Fruit fly (Drosophila melanogaster) whole organism, embryonic: ENCODE measurements around the gene RapGAP1.
A peak's percentile ranks its signal among the peaks of the same experiment; 100 is the strongest.

ENCODE experiments used
- Awh ChIP-seq: fragments of 200-800 bp; sonication (Bioruptor generic); IDR thresholded peaks from 2 replicates; pipeline ENCODE4, ENCODE4 v1.3.6; 2022; ENCODE audit warnings: missing biosample characterization, missing genetic modification characterization
- CG10274 ChIP-seq: fragments of 200-800 bp; sonication (Bioruptor generic); optimal IDR thresholded peaks from 3 replicates; lab custom pipeline; 2017; ENCODE audit warnings: missing biosample characterization, mild to moderate bottlenecking, missing genetic modification characterization
- CG11560 ChIP-seq: fragments of 200-800 bp; sonication (Bioruptor generic); IDR thresholded peaks from 3 replicates; pipeline ENCODE4 v1.3.6; 2022; ENCODE audit warnings: missing biosample characterization, missing genetic modification characterization
- CG11696 ChIP-seq: fragments of 200-800 bp; sonication (Bioruptor generic); IDR thresholded peaks from 2 replicates; pipeline ENCODE4 v1.3.6; 2022; ENCODE audit warnings: missing biosample characterization, missing genetic modification characterization
- CG12155 ChIP-seq: fragments of 200-800 bp; sonication (Bioruptor generic); optimal IDR thresholded peaks from 3 replicates; lab custom pipeline; 2016; ENCODE audit warnings: missing biosample characterization, missing genetic modification characterization
- CG12391 ChIP-seq: fragments of 200-800 bp; sonication (Bioruptor generic); optimal IDR thresholded peaks from 3 replicates; lab custom pipeline; 2018; ENCODE audit warnings: missing biosample characterization, mild to moderate bottlenecking, missing genetic modification characterization, moderate library complexity
- CG13123 ChIP-seq: fragments of 200-800 bp; sonication (Bioruptor generic); optimal IDR thresholded peaks from 2 replicates; lab custom pipeline; 2016; ENCODE audit warnings: missing biosample characterization, missing genetic modification characterization
- CG14014 ChIP-seq: fragments of 200-800 bp; sonication (Bioruptor generic); IDR thresholded peaks from 2 replicates; pipeline ENCODE4 v1.3.6; 2022; ENCODE audit warnings: missing biosample characterization, missing genetic modification characterization
- CG15269 ChIP-seq: fragments of 200-800 bp; sonication (Bioruptor generic); optimal IDR thresholded peaks from 2 replicates; lab custom pipeline; 2018; ENCODE audit warnings: missing biosample characterization, mild to moderate bottlenecking, missing genetic modification characterization, moderate library complexity
- CG2116 ChIP-seq: fragments of 200-800 bp; sonication (Bioruptor generic); optimal IDR thresholded peaks from 3 replicates; lab custom pipeline; 2018; ENCODE audit warnings: missing biosample characterization, mild to moderate bottlenecking, missing genetic modification characterization
- CG30403 ChIP-seq: fragments of 200-800 bp; sonication (Bioruptor generic); optimal IDR thresholded peaks from 3 replicates; lab custom pipeline; 2016; ENCODE audit warnings: missing biosample characterization, missing genetic modification characterization
- CG32532 ChIP-seq: fragments of 200-800 bp; sonication (Bioruptor generic); IDR thresholded peaks from 2 replicates; pipeline ENCODE4 v1.3.6; 2022; ENCODE audit warnings: missing biosample characterization, missing genetic modification characterization
- CG3407 ChIP-seq: fragments of 200-800 bp; sonication (Bioruptor generic); optimal IDR thresholded peaks from 2 replicates; lab custom pipeline; 2018; ENCODE audit warnings: missing biosample characterization, mild to moderate bottlenecking, missing genetic modification characterization
- CG4730 ChIP-seq: fragments of 200-800 bp; sonication (Bioruptor generic); IDR thresholded peaks from 2 replicates; pipeline ENCODE4 v1.3.6; 2022; ENCODE audit warnings: missing biosample characterization, missing genetic modification characterization
- CG6854 ChIP-seq: fragments of 200-800 bp; sonication (Bioruptor generic); optimal IDR thresholded peaks from 3 replicates; lab custom pipeline; 2017; ENCODE audit warnings: missing biosample characterization, mild to moderate bottlenecking, missing genetic modification characterization
- CG8359 ChIP-seq: fragments of 200-800 bp; sonication (Bioruptor generic); optimal IDR thresholded peaks from 2 replicates; lab custom pipeline; 2017; ENCODE audit warnings: missing biosample characterization, mild to moderate bottlenecking, missing genetic modification characterization, borderline replicate concordance
- CG8388 ChIP-seq: fragments of 200-800 bp; sonication (Bioruptor generic); optimal IDR thresholded peaks from 2 replicates; lab custom pipeline; 2019; ENCODE audit warnings: missing biosample characterization, mild to moderate bottlenecking, missing genetic modification characterization, moderate library complexity
- D ChIP-seq, 2 experiments: fragments of 200-800 bp in 1 of 2; fragments of >200 bp in 1 of 2; sonication (Bioruptor generic) in 1 of 2; optimal IDR thresholded peaks; 2 replicates in 1 of 2; 3 replicates in 1 of 2; lab custom pipeline; 2017; ENCODE audit warnings: mild to moderate bottlenecking in 1 of 2, missing biosample characterization in 1 of 2, missing genetic modification characterization in 1 of 2, missing genetic modification reagents in 1 of 2
- Dbx ChIP-seq: fragments of 200-800 bp; sonication (Bioruptor generic); IDR thresholded peaks from 3 replicates; pipeline ENCODE4 v1.3.6; 2022; ENCODE audit warnings: missing biosample characterization, missing genetic modification characterization
- E2f1 ChIP-seq: fragments of 200-800 bp; sonication (Bioruptor generic); IDR thresholded peaks from 2 replicates; pipeline ENCODE4 v1.3.6; 2022; ENCODE audit warnings: missing biosample characterization, missing genetic modification characterization
- Gsc ChIP-seq: fragments of 200-800 bp; sonication (Bioruptor generic); IDR thresholded peaks from 2 replicates; pipeline ENCODE4 v1.3.6; 2022; ENCODE audit warnings: missing biosample characterization, missing genetic modification characterization
- HLH54F ChIP-seq: fragments of 200-800 bp; sonication (Bioruptor generic); optimal IDR thresholded peaks from 3 replicates; lab custom pipeline; 2016; ENCODE audit warnings: missing biosample characterization, missing genetic modification characterization
- PHDP ChIP-seq: fragments of 200-800 bp; sonication (Bioruptor generic); optimal IDR thresholded peaks from 3 replicates; lab custom pipeline; 2018; ENCODE audit warnings: missing biosample characterization, mild to moderate bottlenecking, missing genetic modification characterization, moderate library complexity
- Vsx1 ChIP-seq: fragments of 200-800 bp; sonication (Bioruptor generic); optimal IDR thresholded peaks from 2 replicates; lab custom pipeline; 2017; ENCODE audit warnings: missing biosample characterization, mild to moderate bottlenecking, missing genetic modification characterization, missing genetic modification reagents
- Xbp1 ChIP-seq: fragments of 200-800 bp; sonication (Bioruptor generic); optimal IDR thresholded peaks from 3 replicates; lab custom pipeline; 2016; ENCODE audit warnings: missing biosample characterization, mild to moderate bottlenecking, missing genetic modification characterization
- Xrp1 ChIP-seq: fragments of 200-800 bp; sonication (Bioruptor generic); IDR thresholded peaks from 2 replicates; pipeline ENCODE4 v1.3.6; 2022; ENCODE audit warnings: missing biosample characterization, missing genetic modification characterization
- ase ChIP-seq: fragments of 200-800 bp; sonication (Bioruptor generic); IDR thresholded peaks from 3 replicates; pipeline ENCODE4 v1.3.6; 2022; ENCODE audit warnings: missing biosample characterization, missing genetic modification characterization
- bigmax ChIP-seq: fragments of 200-800 bp; sonication (Bioruptor generic); optimal IDR thresholded peaks from 2 replicates; lab custom pipeline; 2018; ENCODE audit warnings: missing biosample characterization, mild to moderate bottlenecking, missing genetic modification characterization
- bowl ChIP-seq: fragments of 200-800 bp; sonication (Bioruptor generic); IDR thresholded peaks from 2 replicates; pipeline ENCODE4 v1.3.6; 2022; ENCODE audit warnings: missing biosample characterization, missing genetic modification characterization
- chif ChIP-seq, 2 experiments: fragments of 200-800 bp; sonication (Bioruptor generic); optimal IDR thresholded peaks; 3 replicates each; lab custom pipeline; 2016; ENCODE audit warnings: missing biosample characterization in 2 of 2, missing genetic modification characterization in 2 of 2
- corto ChIP-seq: fragments of 200-800 bp; sonication (Bioruptor generic); optimal IDR thresholded peaks from 2 replicates; lab custom pipeline; 2016; ENCODE audit warnings: missing biosample characterization, mild to moderate bottlenecking, missing genetic modification characterization, moderate library complexity
- croc ChIP-seq: fragments of 200-800 bp; sonication (Bioruptor generic); conservative IDR thresholded peaks from 3 replicates; pipeline ENCODE4 v1.3.6; 2022; ENCODE audit warnings: missing biosample characterization, missing genetic modification characterization
- dan ChIP-seq: fragments of 200-800 bp; sonication (Bioruptor generic); IDR thresholded peaks from 2 replicates; pipeline ENCODE4 v1.3.6; 2022; ENCODE audit warnings: missing biosample characterization, missing genetic modification characterization
- dmrt99B ChIP-seq: fragments of 200-800 bp; sonication (Bioruptor generic); optimal IDR thresholded peaks from 2 replicates; lab custom pipeline; 2018; ENCODE audit warnings: missing biosample characterization, mild to moderate bottlenecking, missing genetic modification characterization, moderate library complexity
- emc ChIP-seq: fragments of 200-800 bp; sonication (Bioruptor generic); optimal IDR thresholded peaks from 2 replicates; lab custom pipeline; 2016; ENCODE audit warnings: missing biosample characterization, missing genetic modification characterization
- gcm ChIP-seq: fragments of 200-800 bp; sonication (Bioruptor generic); optimal IDR thresholded peaks from 2 replicates; lab custom pipeline; 2019; ENCODE audit warnings: missing biosample characterization, mild to moderate bottlenecking, missing genetic modification characterization, moderate library complexity
- grau ChIP-seq: fragments of 200-800 bp; optimal IDR thresholded peaks from 3 replicates; lab custom pipeline; 2019; ENCODE audit warnings: missing biosample characterization, mild to moderate bottlenecking, missing genetic modification characterization, moderate library complexity
- gsb ChIP-seq: fragments of 200-800 bp; sonication (Bioruptor generic); IDR thresholded peaks from 2 replicates; pipeline ENCODE4 v1.3.6; 2022; ENCODE audit warnings: missing biosample characterization, missing genetic modification characterization
- kah ChIP-seq: fragments of 200-800 bp; sonication (Bioruptor generic); optimal IDR thresholded peaks from 2 replicates; lab custom pipeline; 2018; ENCODE audit warnings: missing biosample characterization, mild to moderate bottlenecking, missing genetic modification characterization
- lmd ChIP-seq: fragments of 200-800 bp; sonication (Bioruptor generic); IDR thresholded peaks from 2 replicates; pipeline ENCODE4 v1.3.6; 2022; ENCODE audit warnings: missing biosample characterization, missing genetic modification characterization
- nerfin-2 ChIP-seq: fragments of 200-800 bp; sonication (Bioruptor generic); IDR thresholded peaks from 2 replicates; pipeline ENCODE4 v1.3.6; 2022; ENCODE audit warnings: missing biosample characterization, missing genetic modification characterization; ENCODE audit not compliant: partially characterized antibody
- nmo ChIP-seq: fragments of 200-800 bp; sonication (Bioruptor generic); optimal IDR thresholded peaks from 2 replicates; lab custom pipeline; 2018; ENCODE audit warnings: missing biosample characterization, mild to moderate bottlenecking, missing genetic modification characterization, moderate library complexity
- org-1 ChIP-seq: fragments of 200-800 bp; sonication (Bioruptor generic); optimal IDR thresholded peaks from 2 replicates; lab custom pipeline; 2017; ENCODE audit warnings: missing biosample characterization, missing genetic modification characterization
- pfk ChIP-seq: fragments of 200-800 bp; sonication (Bioruptor generic); optimal IDR thresholded peaks from 2 replicates; lab custom pipeline; 2018; ENCODE audit warnings: missing biosample characterization, mild to moderate bottlenecking, missing genetic modification characterization, moderate library complexity
- repo ChIP-seq: fragments of 200-800 bp; sonication (Bioruptor generic); optimal IDR thresholded peaks from 2 replicates; lab custom pipeline; 2016; ENCODE audit warnings: missing biosample characterization, missing genetic modification characterization
- slbo ChIP-seq: fragments of 200-800 bp; sonication (Bioruptor generic); IDR thresholded peaks from 2 replicates; pipeline ENCODE4 v1.3.6; 2022; ENCODE audit warnings: missing biosample characterization, missing genetic modification characterization
- so ChIP-seq: fragments of 200-800 bp; sonication (Bioruptor generic); IDR thresholded peaks from 3 replicates; pipeline ENCODE4 v1.3.6; 2022; ENCODE audit warnings: missing biosample characterization, missing genetic modification characterization
- tio ChIP-seq: fragments of 200-800 bp; sonication (Bioruptor generic); optimal IDR thresholded peaks from 2 replicates; lab custom pipeline; 2017; ENCODE audit warnings: missing biosample characterization, missing genetic modification characterization, inconsistent platforms
- vfl ChIP-seq: fragments of 200-800 bp; sonication (Bioruptor generic); optimal IDR thresholded peaks from 2 replicates; lab custom pipeline; 2016; ENCODE audit warnings: missing biosample characterization, missing genetic modification characterization
- zen ChIP-seq: fragments of 200-800 bp; sonication (Bioruptor generic); optimal IDR thresholded peaks from 3 replicates; lab custom pipeline; 2018; ENCODE audit warnings: missing biosample characterization, mild to moderate bottlenecking, missing genetic modification characterization, moderate library complexity
- zen2 ChIP-seq: fragments of 200-800 bp; sonication (Bioruptor generic); IDR thresholded peaks from 3 replicates; pipeline ENCODE4 v1.3.6; 2022; ENCODE audit warnings: missing biosample characterization, missing genetic modification characterization; ENCODE audit not compliant: partially characterized antibody

Gene RapGAP1

DNA sequence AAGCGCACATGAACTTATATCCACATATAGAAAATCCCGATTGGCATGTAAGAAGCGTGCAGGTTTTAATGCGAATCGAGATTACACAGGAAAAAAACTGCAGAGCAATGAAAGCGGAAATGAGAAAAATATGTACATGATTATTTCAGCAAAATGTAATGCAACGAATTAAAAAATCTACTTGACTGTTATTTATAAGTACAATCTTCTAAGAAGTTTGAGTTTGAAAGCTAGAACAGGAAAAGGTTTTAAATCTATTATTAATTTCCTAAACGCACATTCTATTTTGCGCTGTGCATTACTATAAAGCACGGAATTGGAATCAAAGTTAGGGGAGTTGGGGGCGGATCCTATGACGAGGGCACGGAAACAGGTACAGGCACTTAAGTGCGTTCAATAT lies 23.1 kb upstream of the RapGAP1 start (continued):
- TF ChIP-seq CG15269 (tag; lab: Kevin White, UChicago) (peak; percentile 32), emc (GFP tag; lab: Kevin White, UChicago) (no peak), croc (GFP tag; lab: Robert Waterston, UW) (no peak), CG32532 (GFP tag; lab: Robert Waterston, UW) (peak; percentile 63; the same call in 1 of the 2 replicates), CG6854 (GFP tag; lab: Kevin White, UChicago) (no peak), chif (GFP tag; optimal IDR thresholded peaks at IDR 0.05; lab: Kevin White, UChicago) (peak; percentile 4 to 20), CG12391 (tag; lab: Kevin White, UChicago) (peak; percentile 24), dmrt99B (peak; percentile 23), bigmax (GFP tag; lab: Kevin White, UChicago) (no peak), CG2116 (no peak), dan (GFP tag; lab: Robert Waterston, UW) (no peak), corto (no peak), bowl (GFP tag; lab: Robert Waterston, UW) (no peak), CG4730 (no peak), Awh (GFP tag; lab: Robert Waterston, UW) (no peak), CG8359 (GFP tag; lab: Kevin White, UChicago) (no peak), CG8388 (no peak), ase (GFP tag; lab: Robert Waterston, UW) (no peak), gcm (GFP tag; lab: Kevin White, UChicago) (no peak), pfk (GFP tag; lab: Kevin White, UChicago) (no peak), vfl (GFP tag; lab: Kevin White, UChicago) (no peak), CG11696 (GFP tag; lab: Robert Waterston, UW) (no peak), D (optimal IDR thresholded peaks at IDR 0.05; lab: Kevin White, UChicago) (no peak), D (GFP tag; optimal IDR thresholded peaks at IDR 0.05; lab: Kevin White, UChicago) (no peak), CG13123 (GFP tag; lab: Kevin White, UChicago) (no peak), slbo (GFP tag; lab: Robert Waterston, UW) (peak; percentile 59), kah (GFP tag; lab: Kevin White, UChicago) (no peak), zen (tag; lab: Kevin White, UChicago) (no peak), CG3407 (GFP tag; lab: Kevin White, UChicago) (no peak), Gsc (no peak), CG30403 (GFP tag; lab: Kevin White, UChicago) (peak; percentile 22), CG11560 (tag; lab: Robert Waterston, UW) (no peak), E2f1 (0 out of 2 replicates have a peak, but pooled peaks have one; percentile 18), zen2 (GFP tag; lab: Robert Waterston, UW) (no peak), Xbp1 (GFP tag; lab: Kevin White, UChicago) (no peak), CG12155 (GFP tag; lab: Kevin White, UChicago) (peak; percentile 5), HLH54F (GFP tag; lab: Kevin White, UChicago) (peak; percentile 18), Dbx (peak; percentile 60; the same call in 1 of the 3 replicates), nmo (GFP tag; lab: Kevin White, UChicago) (peak; percentile 8), so (GFP tag; lab: Robert Waterston, UW) (no peak), CG10274 (GFP tag; lab: Kevin White, UChicago) (no peak), repo (no peak), grau (tag; lab: Kevin White, UChicago) (peak; percentile 43), tio (no peak), Xrp1 (GFP tag; lab: Robert Waterston, UW) (peak; percentile 29; the same call in 1 of the 2 replicates), CG14014 (no peak), org-1 (GFP tag; lab: Kevin White, UChicago) (no peak), Vsx1 (GFP tag; lab: Kevin White, UChicago) (no peak), lmd (GFP tag; lab: Robert Waterston, UW) (peak; percentile 47; the same call in 1 of the 2 replicates), gsb (GFP tag; lab: Robert Waterston, UW) (no peak), nerfin-2 (GFP tag; lab: Robert Waterston, UW) (no peak), PHDP (tag; lab: Kevin White, UChicago) (peak; percentile 35)
